Worm (Caenorhabditis elegans): ENCODE measurements around the gene tram-1.
A peak's percentile ranks its signal among the peaks of the same experiment; 100 is the strongest.

Gene tram-1

DNA sequence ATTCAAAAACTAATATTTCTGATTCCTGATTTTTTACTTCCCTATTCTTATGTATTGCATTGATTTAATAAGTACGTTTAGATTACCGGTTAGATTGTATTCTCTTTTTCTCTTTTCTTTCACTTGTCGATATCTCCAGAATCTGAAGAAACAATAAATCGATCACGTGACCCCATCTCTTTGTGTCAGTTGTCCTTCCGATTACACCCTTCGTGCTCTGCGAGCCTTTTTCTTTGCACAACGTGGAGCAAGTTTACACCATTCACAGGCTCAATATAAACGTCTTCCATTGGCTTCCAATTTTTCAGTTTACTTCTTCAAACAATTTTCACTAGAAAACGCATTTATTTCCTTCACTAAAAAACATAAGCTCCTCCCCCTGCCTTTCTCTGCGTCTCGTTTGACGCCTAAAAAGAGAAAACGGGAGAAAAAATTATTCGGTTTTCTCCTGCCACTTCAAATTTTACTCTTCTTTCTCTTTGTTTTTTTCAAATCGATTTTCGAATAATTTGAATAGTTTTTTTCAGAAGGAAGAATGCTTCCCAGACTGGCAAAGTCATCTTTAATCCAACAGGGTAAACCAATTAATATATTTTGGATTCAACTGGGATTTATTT lies 40.8 kb downstream of the tram-1 start, which contains the start of gene gta-1:
TSS of gene gta-1 (plus strand) at position 528 of the 617 bp plus-strand sequence.
- no peak for TF ChIP-seq arid-1 (GFP tag; conservative IDR thresholded peaks at IDR 0.05)
- peak; percentile 66 for TF ChIP-seq ama-1 (optimal IDR thresholded peaks at IDR 0.05)
- peak; percentile 33; the same call in 1 of the 2 replicates for TF ChIP-seq hmg-1.1 (GFP tag; IDR thresholded peaks at IDR 0.05)
- peak in 1 of 2 experiments; percentile 25 for TF ChIP-seq lsy-2 (tag; optimal IDR thresholded peaks at IDR 0.05)
- peak; percentile 51 for TF ChIP-seq hlh-30 (tag; optimal IDR thresholded peaks at IDR 0.05; ENCODE audit: insufficient read depth)
- TF ChIP-seq daf-8 (GFP tag; IDR thresholded peaks at IDR 0.05) = no peak
- peak; percentile 13 for TF ChIP-seq nhr-77 (tag; optimal IDR thresholded peaks at IDR 0.05)
- no peak for TF ChIP-seq hif-1 (tag; optimal IDR thresholded peaks at IDR 0.05)
- peak; percentile 18 for TF ChIP-seq nhr-11 (tag; optimal IDR thresholded peaks at IDR 0.05)
- TF ChIP-seq dve-1 (tag; optimal IDR thresholded peaks at IDR 0.05; ENCODE audit: insufficient read depth) = peak; percentile 2
- TF ChIP-seq hlh-11 (tag; optimal IDR thresholded peaks at IDR 0.05) = peak; percentile 30
- TF ChIP-seq nhr-42 (GFP tag; IDR thresholded peaks at IDR 0.05) = no peak
- TF ChIP-seq aha-1 (tag) = peak; percentile 66
- peak; percentile 16 for TF ChIP-seq fkh-10 (GFP tag; optimal IDR thresholded peaks at IDR 0.05)
- TF ChIP-seq zip-2 (tag; optimal IDR thresholded peaks at IDR 0.05) = peak; percentile 44
- peak; percentile 5 for TF ChIP-seq mes-2 (tag; optimal IDR thresholded peaks at IDR 0.05; ENCODE audit: poor library complexity, severe bottlenecking)

DNA sequence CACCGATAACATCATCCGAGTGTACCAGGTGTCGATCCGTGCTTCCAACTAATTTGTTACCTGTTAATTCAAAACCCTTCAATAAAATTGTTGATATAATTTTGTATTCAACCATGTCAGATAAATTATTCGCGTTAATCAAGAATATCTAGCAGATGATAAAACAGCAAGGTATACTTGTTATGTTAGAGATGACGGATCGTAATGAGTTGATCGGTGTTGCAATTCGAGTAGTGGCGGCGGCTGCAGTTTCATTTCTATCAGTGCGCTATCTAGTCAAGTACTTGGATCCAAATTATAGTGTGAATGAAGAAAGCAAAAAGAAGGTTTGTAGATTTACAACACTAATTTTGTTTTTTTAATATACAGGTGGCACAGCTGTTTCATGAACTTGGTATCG lies 43.3 kb downstream of the tram-1 start, which contains the start of gene mspn-1:
TSS of gene mspn-1 (plus strand) at position 190 of the 400 bp plus-strand sequence.
- TF ChIP-seq mes-2 (tag; optimal IDR thresholded peaks at IDR 0.05; ENCODE audit: poor library complexity, severe bottlenecking) (peak; percentile 5), ceh-82 (tag; optimal IDR thresholded peaks at IDR 0.05) (no peak), lin-38 (GFP tag; IDR thresholded peaks at IDR 0.05) (0 out of 2 replicates have a peak, but pooled peaks have one; percentile 41), lin-1 (GFP tag; IDR thresholded peaks at IDR 0.05) (no peak), snpc-1.2 (GFP tag; IDR thresholded peaks at IDR 0.05) (peak; percentile 71), lir-3 (tag; optimal IDR thresholded peaks at IDR 0.05) (no peak), madf-5 (GFP tag; IDR thresholded peaks at IDR 0.05) (0 out of 4 replicates have a peak, but pooled peaks of 1 of the 2 experiments have one; percentile 12), aha-1 (tag) (no peak), Y48G9A.11 (GFP tag; IDR thresholded peaks at IDR 0.05) (no peak), pha-4 (GFP tag; IDR thresholded peaks at IDR 0.05) (no peak), pha-4 (tag; optimal IDR thresholded peaks at IDR 0.05) (no peak)

DNA sequence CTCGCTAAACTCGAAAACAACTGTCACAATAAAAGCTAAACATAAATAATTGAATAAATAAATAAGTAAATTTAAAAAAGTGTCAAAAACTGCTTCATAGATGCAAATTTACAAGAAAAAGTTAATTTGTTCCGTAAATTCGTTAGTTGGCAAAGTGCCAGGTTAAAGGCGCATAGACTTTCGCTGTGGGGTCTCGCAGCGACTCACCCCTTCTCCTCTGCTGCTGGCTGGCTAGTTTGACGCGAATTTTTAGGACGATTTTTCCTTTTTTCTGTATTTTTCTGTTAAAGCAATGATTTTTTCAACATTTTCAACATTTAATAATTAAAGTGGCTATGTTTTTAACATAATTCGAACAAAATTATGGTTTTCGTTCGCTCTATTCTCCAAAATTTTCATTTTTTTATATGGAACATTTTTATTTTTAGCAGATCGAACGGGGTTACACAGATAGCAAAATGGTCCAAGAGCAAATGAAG lies 44.8 kb downstream of the tram-1 start, which contains the start of gene rack-1:
TSS of gene rack-1 (plus strand) at position 429 of the 479 bp plus-strand sequence.
- peak; percentile 44 for TF ChIP-seq nhr-28 (tag; optimal IDR thresholded peaks at IDR 0.05)
- no peak for TF ChIP-seq cey-2 (tag; optimal IDR thresholded peaks at IDR 0.05; ENCODE audit: borderline replicate concordance, insufficient read depth)
- no peak for TF ChIP-seq vab-7 (GFP tag; IDR thresholded peaks at IDR 0.05)
- TF ChIP-seq R02D3.7 (tag; optimal IDR thresholded peaks at IDR 0.05) = no peak
- peak; percentile 51 for TF ChIP-seq lin-38 (GFP tag; IDR thresholded peaks at IDR 0.05)
- TF ChIP-seq nhr-10 (tag; optimal IDR thresholded peaks at IDR 0.05) = no peak
- TF ChIP-seq Y75B8A.6 (GFP tag; IDR thresholded peaks at IDR 0.05) = no peak
- TF ChIP-seq lin-13 (GFP tag; optimal IDR thresholded peaks at IDR 0.05) = no peak
- no peak for TF ChIP-seq aly-2 (tag; optimal IDR thresholded peaks at IDR 0.05)
- TF ChIP-seq zip-2 (tag; optimal IDR thresholded peaks at IDR 0.05) = no peak
- TF ChIP-seq fos-1 (tag; optimal IDR thresholded peaks at IDR 0.05) = no peak
- TF ChIP-seq nhr-42 (GFP tag; IDR thresholded peaks at IDR 0.05) = no peak
- no peak for TF ChIP-seq tag-97 (GFP tag; IDR thresholded peaks at IDR 0.05)
- TF ChIP-seq nhr-102 (tag; optimal IDR thresholded peaks at IDR 0.05) = no peak
- no peak for TF ChIP-seq arid-1 (GFP tag; conservative IDR thresholded peaks at IDR 0.05)
- TF ChIP-seq dpl-1 (GFP tag; optimal IDR thresholded peaks at IDR 0.05) = peak; percentile 38
- TF ChIP-seq snpc-4 (tag; optimal IDR thresholded peaks at IDR 0.05) = no peak
- TF ChIP-seq nhr-11 (tag; optimal IDR thresholded peaks at IDR 0.05) = peak; percentile 14
- TF ChIP-seq nhr-237 (tag; optimal IDR thresholded peaks at IDR 0.05) = no peak
- TF ChIP-seq nhr-76 (tag; optimal IDR thresholded peaks at IDR 0.05) = no peak
- TF ChIP-seq jun-1 (tag; optimal IDR thresholded peaks at IDR 0.05) = no peak
- TF ChIP-seq hmg-1.1 (GFP tag; IDR thresholded peaks at IDR 0.05) = peak; percentile 49
- peak; percentile 45 for TF ChIP-seq dve-1 (tag; optimal IDR thresholded peaks at IDR 0.05; ENCODE audit: insufficient read depth)
- peak; percentile 16 for TF ChIP-seq mxl-3 (GFP tag; optimal IDR thresholded peaks at IDR 0.05)
- TF ChIP-seq hif-1 (tag; optimal IDR thresholded peaks at IDR 0.05) = peak in 1 of 2 experiments; percentile 18
- no peak for TF ChIP-seq daf-12 (tag; optimal IDR thresholded peaks at IDR 0.05)
- TF ChIP-seq ztf-7 (tag; optimal IDR thresholded peaks at IDR 0.05) = no peak
- TF ChIP-seq Y105C5A.15 (GFP tag; IDR thresholded peaks at IDR 0.05) = no peak
- TF ChIP-seq daf-16 (GFP tag; optimal IDR thresholded peaks at IDR 0.05) = no peak
- peak; percentile 38 for TF ChIP-seq daf-16 (tag; optimal IDR thresholded peaks at IDR 0.05)

Measured in whole organism, L4 larva.